Worm (Caenorhabditis elegans) whole organism, L1 larva: ENCODE results near the gene C05D12.1.

ENCODE experiments used
- C04F5.9 ChIP-seq: sonication (generic microtip); optimal IDR thresholded peaks from 2 replicates; lab custom pipeline; 2016; ENCODE audit warnings: missing genetic modification characterization, missing compliant biosample characterization
- aha-1 ChIP-seq: fragments of 150-350 bp; optimal IDR thresholded peaks from 2 replicates; lab custom pipeline; 2014; ENCODE audit warnings: missing biosample characterization, missing genetic modification characterization
- ama-1 ChIP-seq: fragments of 150-350 bp; optimal IDR thresholded peaks from 2 replicates; lab custom pipeline; 2014
- ceh-63 ChIP-seq: fragments of 200-800 bp; sonication (Bioruptor generic); optimal IDR thresholded peaks from 2 replicates; lab custom pipeline; 2018; ENCODE audit warnings: mild to moderate bottlenecking, missing genetic modification characterization, missing compliant biosample characterization
- ces-1 ChIP-seq: fragments of 150-350 bp; optimal IDR thresholded peaks from 2 replicates; lab custom pipeline; 2014; ENCODE audit warnings: missing biosample characterization, missing genetic modification reagents, missing genetic modification characterization
- dpl-1 ChIP-seq, 3 experiments: fragments of 150-350 bp in 2 of 3; sonication (generic microtip) in 1 of 3; optimal IDR thresholded peaks; 2 replicates each; lab custom pipeline; 2014 to 2017; ENCODE audit warnings: missing biosample characterization in 3 of 3, missing genetic modification characterization in 3 of 3, missing genetic modification reagents in 3 of 3
- dsc-1 ChIP-seq: sonication (generic microtip); optimal IDR thresholded peaks from 2 replicates; lab custom pipeline; 2016; ENCODE audit warnings: mild to moderate bottlenecking, missing genetic modification characterization, missing compliant biosample characterization
- efl-1 ChIP-seq, 4 experiments: fragments of 150-350 bp; optimal IDR thresholded peaks in 3 of 4; peaks in 1 of 4; 1 replicate in 1 of 4; 2 replicates in 3 of 4; lab custom pipeline; 2014; ENCODE audit warnings: missing biosample characterization in 2 of 4, missing genetic modification characterization in 2 of 4, missing genetic modification reagents in 2 of 4
- egl-27 ChIP-seq, 2 experiments: fragments of 150-350 bp in 1 of 2; sonication (generic microtip); optimal IDR thresholded peaks; 3 replicates each; lab custom pipeline; 2017 to 2018; ENCODE audit warnings: missing biosample characterization in 2 of 2, missing genetic modification characterization in 2 of 2, missing genetic modification reagents in 2 of 2
- elt-2 ChIP-seq: sonication (generic microtip); optimal IDR thresholded peaks from 2 replicates; lab custom pipeline; 2016; ENCODE audit warnings: missing genetic modification characterization, mild to moderate bottlenecking, inconsistent platforms, missing compliant biosample characterization, missing genetic modification reagents
- elt-3 ChIP-seq, 6 experiments: fragments of 150-350 bp in 1 of 6; sonication (generic microtip); optimal IDR thresholded peaks; 2 replicates each; lab custom pipeline; 2017 to 2018; ENCODE audit warnings: missing biosample characterization in 6 of 6, missing genetic modification characterization in 6 of 6, inconsistent platforms in 1 of 6
- fkh-10 ChIP-seq: sonication (generic microtip); optimal IDR thresholded peaks from 2 replicates; lab custom pipeline; 2017; ENCODE audit warnings: missing biosample characterization, missing genetic modification reagents, missing genetic modification characterization
- fkh-8 ChIP-seq: sonication (generic microtip); optimal IDR thresholded peaks from 2 replicates; lab custom pipeline; 2016; ENCODE audit warnings: mild to moderate bottlenecking, missing genetic modification characterization, missing compliant biosample characterization
- grh-1 ChIP-seq: fragments of 200-800 bp; sonication (Bioruptor generic); IDR thresholded peaks from 2 replicates; pipeline ENCODE4 v1.3.6; 2022; ENCODE audit warnings: missing genetic modification reagents, missing genetic modification characterization, missing compliant biosample characterization
- lin-35 ChIP-seq, 2 experiments: fragments of 150-350 bp; optimal IDR thresholded peaks; 2 replicates each; lab custom pipeline; 2014; ENCODE audit warnings: missing biosample characterization in 2 of 2, missing genetic modification characterization in 2 of 2, missing genetic modification reagents in 2 of 2
- lsy-2 ChIP-seq, 2 experiments: fragments of 150-350 bp; optimal IDR thresholded peaks; 2 replicates each; lab custom pipeline; 2014; ENCODE audit warnings: missing biosample characterization in 2 of 2, missing genetic modification characterization in 2 of 2
- mef-2 ChIP-seq: fragments of 150-350 bp; optimal IDR thresholded peaks from 2 replicates; lab custom pipeline; 2014; ENCODE audit warnings: missing biosample characterization, missing genetic modification characterization
- mep-1 ChIP-seq: fragments of 150-350 bp; optimal IDR thresholded peaks from 2 replicates; lab custom pipeline; 2014; ENCODE audit warnings: missing biosample characterization, missing genetic modification characterization
- nhr-71 ChIP-seq: sonication (generic microtip); optimal IDR thresholded peaks from 2 replicates; lab custom pipeline; 2016; ENCODE audit warnings: mild to moderate bottlenecking, missing genetic modification characterization, moderate library complexity, missing compliant biosample characterization
- nhr-76 ChIP-seq: sonication (generic microtip); optimal IDR thresholded peaks from 2 replicates; lab custom pipeline; 2017; ENCODE audit warnings: missing biosample characterization, missing genetic modification characterization
- nhr-77 ChIP-seq: fragments of 150-350 bp; optimal IDR thresholded peaks from 2 replicates; lab custom pipeline; 2014; ENCODE audit warnings: missing biosample characterization, missing genetic modification characterization
- nhr-84 ChIP-seq: sonication (generic microtip); optimal IDR thresholded peaks from 2 replicates; lab custom pipeline; 2017; ENCODE audit warnings: missing biosample characterization, missing genetic modification characterization
- nhr-85 ChIP-seq: sonication (generic microtip); peaks from one replicate; lab custom pipeline; 2016; ENCODE audit warnings: missing genetic modification characterization, inconsistent platforms, missing compliant biosample characterization
- pag-3 ChIP-seq: sonication (generic microtip); optimal IDR thresholded peaks from 2 replicates; lab custom pipeline; 2017; ENCODE audit warnings: missing genetic modification characterization, mild to moderate bottlenecking, missing compliant biosample characterization, antibody characterized with exemption, borderline replicate concordance; ENCODE audit not compliant: insufficient read depth
- pax-3 ChIP-seq: fragments of 200-800 bp; sonication (Bioruptor generic); optimal IDR thresholded peaks from 2 replicates; lab custom pipeline; 2018; ENCODE audit warnings: mild to moderate bottlenecking, missing genetic modification characterization, moderate library complexity, missing compliant biosample characterization
- rnt-1 ChIP-seq: sonication (generic microtip); optimal IDR thresholded peaks from 2 replicates; lab custom pipeline; 2016; ENCODE audit warnings: mild to moderate bottlenecking, missing genetic modification characterization, moderate library complexity, missing compliant biosample characterization
- snu-23 ChIP-seq: sonication (generic microtip); optimal IDR thresholded peaks from 2 replicates; lab custom pipeline; 2016; ENCODE audit warnings: missing genetic modification characterization, missing compliant biosample characterization
- sox-4 ChIP-seq: sonication (generic microtip); optimal IDR thresholded peaks from 2 replicates; lab custom pipeline; 2016; ENCODE audit warnings: missing genetic modification characterization, missing compliant biosample characterization
- tlp-1 ChIP-seq: fragments of 150-350 bp; optimal IDR thresholded peaks from 2 replicates; lab custom pipeline; 2014; ENCODE audit warnings: missing biosample characterization, missing genetic modification characterization
- unc-30 ChIP-seq: sonication (generic microtip); optimal IDR thresholded peaks from 2 replicates; lab custom pipeline; 2017; ENCODE audit warnings: missing biosample characterization, missing genetic modification characterization
- unc-62 ChIP-seq: fragments of 150-350 bp; optimal IDR thresholded peaks from 2 replicates; lab custom pipeline; 2014; ENCODE audit warnings: missing biosample characterization, missing genetic modification reagents, missing genetic modification characterization
- unc-86 ChIP-seq: sonication (generic microtip); optimal IDR thresholded peaks from 2 replicates; lab custom pipeline; 2016; ENCODE audit warnings: missing genetic modification characterization, missing compliant biosample characterization
- ztf-4 ChIP-seq: fragments of 150-350 bp; optimal IDR thresholded peaks from 2 replicates; lab custom pipeline; 2014; ENCODE audit warnings: missing biosample characterization, missing genetic modification characterization

The C05D12.1 gene

ce11 chrII:11453025-11453424 is 37.5 kb upstream of the C05D12.1 start, which contains the start of gene rsp-1 (continued):
- TF ChIP-seq snu-23 (GFP tag; lab: Kevin White, UChicago) (peak; percentile 94), lin-35 (GFP tag; optimal IDR thresholded peaks at IDR 0.05; lab: Kevin White, UChicago) (peak; percentile 90 to 94), dpl-1 (GFP tag; optimal IDR thresholded peaks at IDR 0.05; lab: Kevin White, UChicago) (peak; percentile 84 to 88 (median 87))

DNA sequence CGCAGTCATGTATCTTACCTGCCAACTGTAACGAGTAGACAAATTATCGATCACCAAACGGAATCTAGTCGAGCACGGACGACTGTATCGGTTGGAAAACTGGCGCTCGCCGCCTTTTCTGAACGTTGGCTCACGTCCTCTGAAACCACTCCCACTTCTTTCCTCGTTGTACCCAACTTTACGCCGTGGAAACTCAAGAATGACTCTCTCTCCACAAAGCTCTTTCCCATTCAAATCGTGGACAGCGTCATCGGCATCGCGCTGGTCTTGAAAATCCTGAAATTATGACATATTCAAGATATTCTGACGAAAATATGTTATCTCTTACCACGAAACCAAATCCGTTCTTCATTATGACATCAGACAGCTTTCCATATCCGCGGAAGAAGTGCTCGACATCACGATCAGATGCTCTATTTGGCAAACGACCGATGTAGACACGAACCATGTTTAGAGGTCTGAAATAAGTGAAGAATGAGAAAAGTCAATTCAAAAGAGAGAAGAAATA is 37.0 kb upstream of the C05D12.1 start, which contains the start of gene rsp-2:
TSS of gene rsp-2 (minus strand) at position 458 of the 508 bp plus-strand sequence.
- TF ChIP-seq nhr-76 (no peak), nhr-85 (tag; lab: Kevin White, UChicago) (no peak), ztf-4 (tag; lab: Kevin White, UChicago) (no peak), fkh-8 (tag; lab: Kevin White, UChicago) (no peak), pax-3 (no peak), egl-27 (tag; optimal IDR thresholded peaks at IDR 0.05; lab: Kevin White, UChicago) (no peak), fkh-10 (GFP tag; lab: Kevin White, UChicago) (no peak), grh-1 (GFP tag; lab: Robert Waterston, UW) (no peak), ceh-63 (GFP tag; lab: Kevin White, UChicago) (no peak)
- TF ChIP-seq, all 84 proteins: peak for 0

DNA sequence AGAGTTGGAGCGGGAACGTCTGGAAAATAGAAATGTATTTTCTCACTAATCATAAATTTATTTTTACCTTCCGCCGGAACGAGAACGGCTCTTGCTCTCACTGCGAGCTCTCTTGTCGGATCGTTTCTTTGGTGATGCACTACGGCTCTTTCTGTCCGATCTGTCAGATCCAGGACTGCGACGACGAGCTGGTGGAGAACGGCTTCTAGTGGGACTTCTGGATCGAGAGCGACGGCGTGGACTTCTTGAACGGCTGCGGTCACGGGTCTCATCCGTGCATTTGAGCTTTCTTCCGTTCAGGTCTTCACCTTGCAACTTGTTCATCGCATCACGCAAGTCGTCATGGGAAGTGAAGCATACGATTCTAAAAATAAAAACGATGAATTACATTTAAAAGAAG is 36.2 kb upstream of the C05D12.1 start:
- TF ChIP-seq nhr-77 (tag; lab: Kevin White, UChicago) (no peak), ama-1 (no peak), dsc-1 (tag; lab: Kevin White, UChicago) (no peak), grh-1 (GFP tag; lab: Robert Waterston, UW) (no peak), nhr-71 (tag; lab: Kevin White, UChicago) (no peak)

- TF ChIP-seq mef-2 (no peak), elt-3 (tag; optimal IDR thresholded peaks at IDR 0.05; lab: Kevin White, UChicago) (no peak), nhr-84 (no peak), efl-1 (optimal IDR thresholded peaks at IDR 0.05; lab: Kevin White, UChicago) (no peak), efl-1 (GFP tag; optimal IDR thresholded peaks at IDR 0.05 in 1 of 2; lab: Kevin White, UChicago) (peak in 1 of 2 experiments; percentile 26), mep-1 (tag; lab: Kevin White, UChicago) (no peak)
These were observed 35.3 kb upstream of the C05D12.1 start for ce11 chrII:11450882-11451281.

ce11 chrII:11448753-11449152 is 33.2 kb upstream of the C05D12.1 start, which contains the start of gene W02B12.1:
Gene W02B12.1, plus strand, starts transcription at chrII:11449021.
- peak; percentile 57 for TF ChIP-seq elt-2
- no peak for TF ChIP-seq C04F5.9
- TF ChIP-seq, all 84 proteins: peak for 1

- no peak for TF ChIP-seq tlp-1 (tag; lab: Kevin White, UChicago)
- no peak for TF ChIP-seq unc-30
- TF ChIP-seq ces-1 (GFP tag; lab: Kevin White, UChicago), result no peak
- no peak for TF ChIP-seq unc-62 (GFP tag; lab: Kevin White, UChicago)
- no peak for TF ChIP-seq elt-2
- no peak for TF ChIP-seq nhr-85 (tag; lab: Kevin White, UChicago)
- TF ChIP-seq lsy-2 (tag; optimal IDR thresholded peaks at IDR 0.05; lab: Kevin White, UChicago), result no peak
- no peak for TF ChIP-seq pag-3 (tag; lab: Kevin White, UChicago)
- no peak for TF ChIP-seq unc-86
- no peak for TF ChIP-seq sox-4
- TF ChIP-seq aha-1 (tag; lab: Kevin White, UChicago), result no peak
- TF ChIP-seq rnt-1 (tag; lab: Kevin White, UChicago), result no peak
- TF ChIP-seq ztf-4 (tag; lab: Kevin White, UChicago), result no peak
These were observed 29.4 kb upstream of the C05D12.1 start, which contains the start of gene W02B12.13 for ce11 chrII:11444973-11445372. Gene W02B12.13, plus strand, starts transcription at chrII:11445273.
